Worm (Caenorhabditis elegans) whole organism, L4 larva: ENCODE measurements around the gene moa-1.

Experiments used
- F26F4.8 ChIP-seq: fragments of 200-800 bp; sonication (Bioruptor generic); conservative IDR thresholded peaks from 2 replicates; pipeline ENCODE4 v1.3.6; 2022; ENCODE audit warnings: missing genetic modification characterization, missing compliant biosample characterization
- F37D6.2 ChIP-seq: sonication (generic microtip); optimal IDR thresholded peaks from 2 replicates; lab custom pipeline; 2016; ENCODE audit warnings: mild to moderate bottlenecking, missing genetic modification characterization, missing compliant biosample characterization
- F49E8.2 ChIP-seq: sonication (generic microtip); optimal IDR thresholded peaks from 2 replicates; lab custom pipeline; 2016; ENCODE audit warnings: missing compliant biosample characterization, mild to moderate bottlenecking, missing genetic modification characterization, borderline replicate concordance
- R02D3.7 ChIP-seq: fragments of 150-350 bp; sonication (generic microtip); optimal IDR thresholded peaks from 3 replicates; lab custom pipeline; 2014; ENCODE audit warnings: missing biosample characterization, missing genetic modification characterization
- T20F7.1 ChIP-seq: fragments of 200-800 bp; sonication (Bioruptor generic); optimal IDR thresholded peaks from 2 replicates; lab custom pipeline; 2018; ENCODE audit warnings: mild to moderate bottlenecking, missing genetic modification characterization, missing compliant biosample characterization
- Y105C5A.15 ChIP-seq: fragments of 200-800 bp; sonication (Bioruptor generic); IDR thresholded peaks from 2 replicates; pipeline ENCODE4 v1.3.6; 2022; ENCODE audit warnings: missing genetic modification characterization, missing compliant biosample characterization
- Y48G9A.11 ChIP-seq: fragments of 200-800 bp; sonication (Bioruptor generic); IDR thresholded peaks from 2 replicates; pipeline ENCODE4 v1.3.6; 2022; ENCODE audit warnings: missing genetic modification reagents, missing genetic modification characterization, missing compliant biosample characterization
- ZK337.2 ChIP-seq: fragments of 200-800 bp; sonication (Bioruptor generic); IDR thresholded peaks from 2 replicates; pipeline ENCODE4 v1.3.6; 2022; ENCODE audit warnings: missing genetic modification reagents, missing genetic modification characterization, missing compliant biosample characterization
- ZK546.5 ChIP-seq, 2 experiments: sonication (generic microtip); optimal IDR thresholded peaks; 2 replicates each; lab custom pipeline; 2017; ENCODE audit warnings: missing biosample characterization in 2 of 2, missing genetic modification characterization in 2 of 2
- aha-1 ChIP-seq: fragments of 150-350 bp; peaks from one replicate; lab custom pipeline; 2014; ENCODE audit warnings: missing biosample characterization, missing genetic modification characterization
- ama-1 ChIP-seq: fragments of 150-350 bp; optimal IDR thresholded peaks from 2 replicates; lab custom pipeline; 2014; ENCODE audit warnings: inconsistent platforms, mixed read lengths
- ceh-28 ChIP-seq: fragments of 150-350 bp; optimal IDR thresholded peaks from 2 replicates; lab custom pipeline; 2014; ENCODE audit warnings: missing biosample characterization, missing genetic modification reagents, missing genetic modification characterization
- ceh-32 ChIP-seq: sonication (generic microtip); optimal IDR thresholded peaks from 2 replicates; lab custom pipeline; 2016; ENCODE audit warnings: mild to moderate bottlenecking, missing genetic modification characterization, missing compliant biosample characterization; ENCODE audit not compliant: poor library complexity
- ceh-44 ChIP-seq: fragments of 200-800 bp; sonication (Bioruptor generic); IDR thresholded peaks from 2 replicates; pipeline ENCODE4 v1.3.6; 2022; ENCODE audit warnings: missing genetic modification reagents, missing genetic modification characterization, missing compliant biosample characterization
- ceh-82 ChIP-seq: sonication (generic microtip); optimal IDR thresholded peaks from 2 replicates; lab custom pipeline; 2017; ENCODE audit warnings: missing biosample characterization, missing genetic modification characterization
- cey-2 ChIP-seq: sonication (generic microtip); optimal IDR thresholded peaks from 3 replicates; lab custom pipeline; 2017; ENCODE audit warnings: missing genetic modification characterization, mild to moderate bottlenecking, missing compliant biosample characterization, antibody characterized with exemption, borderline replicate concordance; ENCODE audit not compliant: insufficient read depth
- ctbp-1 ChIP-seq: fragments of 200-800 bp; sonication (Bioruptor generic); IDR thresholded peaks from 2 replicates; pipeline ENCODE4 v1.3.6; 2022; ENCODE audit warnings: missing genetic modification reagents, missing genetic modification characterization, missing compliant biosample characterization
- daf-12 ChIP-seq: fragments of 150-350 bp; optimal IDR thresholded peaks from 2 replicates; lab custom pipeline; 2014; ENCODE audit warnings: missing biosample characterization, missing genetic modification reagents, missing genetic modification characterization
- daf-16 ChIP-seq, 3 experiments: sonication (generic microtip); optimal IDR thresholded peaks; 2 replicates each; lab custom pipeline; 2016 to 2017; ENCODE audit warnings: missing genetic modification characterization in 3 of 3, missing genetic modification reagents in 3 of 3, mild to moderate bottlenecking in 2 of 3, missing compliant biosample characterization in 2 of 3, missing biosample characterization in 1 of 3, moderate library complexity in 1 of 3
- dmd-8 ChIP-seq: fragments of 200-800 bp; sonication (Bioruptor generic); IDR thresholded peaks from 2 replicates; pipeline ENCODE4 v1.3.6; 2022; ENCODE audit warnings: missing genetic modification characterization, missing compliant biosample characterization
- dpl-1 ChIP-seq: fragments of 150-350 bp; optimal IDR thresholded peaks from 2 replicates; lab custom pipeline; 2014; ENCODE audit warnings: missing biosample characterization, missing genetic modification reagents, missing genetic modification characterization
- egl-43 ChIP-seq: fragments of 200-800 bp; sonication (Bioruptor generic); IDR thresholded peaks from 2 replicates; pipeline ENCODE4 v1.3.6; 2022; ENCODE audit warnings: missing genetic modification reagents, missing genetic modification characterization, missing compliant biosample characterization
- gei-8 ChIP-seq: fragments of 200-800 bp; sonication (Bioruptor generic); optimal IDR thresholded peaks from 2 replicates; lab custom pipeline; 2018; ENCODE audit warnings: mild to moderate bottlenecking, missing genetic modification characterization, missing compliant biosample characterization
- hlh-30 ChIP-seq: sonication (generic microtip); optimal IDR thresholded peaks from 2 replicates; lab custom pipeline; 2017; ENCODE audit warnings: antibody characterized with exemption, mild to moderate bottlenecking, missing genetic modification characterization, missing compliant biosample characterization; ENCODE audit not compliant: insufficient read depth
- hmg-1.1 ChIP-seq: fragments of 200-800 bp; sonication (Bioruptor generic); IDR thresholded peaks from 2 replicates; pipeline ENCODE4 v1.3.6; 2022; ENCODE audit warnings: missing genetic modification reagents, missing genetic modification characterization, missing compliant biosample characterization
- jun-1 ChIP-seq: fragments of 150-350 bp; optimal IDR thresholded peaks from 2 replicates; lab custom pipeline; 2014; ENCODE audit warnings: missing biosample characterization, missing genetic modification reagents, missing genetic modification characterization
- lim-7 ChIP-seq: fragments of 200-800 bp; sonication (Bioruptor generic); IDR thresholded peaks from 2 replicates; pipeline ENCODE4 v1.3.6; 2022; ENCODE audit warnings: missing genetic modification characterization, missing compliant biosample characterization
- lin-1 ChIP-seq: fragments of 200-800 bp; sonication (Bioruptor generic); IDR thresholded peaks from 2 replicates; pipeline ENCODE4 v1.3.6; 2022; ENCODE audit warnings: missing genetic modification reagents, missing genetic modification characterization, missing compliant biosample characterization
- lin-38 ChIP-seq: fragments of 200-800 bp; sonication (Bioruptor generic); IDR thresholded peaks from 2 replicates; pipeline ENCODE4 v1.3.6; 2022; ENCODE audit warnings: missing genetic modification reagents, missing genetic modification characterization, missing compliant biosample characterization
- lin-39 ChIP-seq: fragments of 150-350 bp; optimal IDR thresholded peaks from 2 replicates; lab custom pipeline; 2014; ENCODE audit warnings: missing biosample characterization, missing genetic modification reagents, missing genetic modification characterization
- madf-5 ChIP-seq, 2 experiments: fragments of 200-800 bp; sonication (Bioruptor generic); IDR thresholded peaks; 2 replicates each; pipeline ENCODE4 v1.3.6; 2022; ENCODE audit warnings: missing compliant biosample characterization in 2 of 2, missing genetic modification characterization in 2 of 2
- madf-9 ChIP-seq: fragments of 200-800 bp; sonication (Bioruptor generic); conservative IDR thresholded peaks from 2 replicates; pipeline ENCODE4 v1.3.6; 2022; ENCODE audit warnings: missing genetic modification reagents, missing genetic modification characterization, missing compliant biosample characterization
- mdl-1 ChIP-seq, 2 experiments: fragments of 150-350 bp in 1 of 2; sonication (generic microtip) in 1 of 2; optimal IDR thresholded peaks; 2 replicates each; lab custom pipeline; 2014 to 2017; ENCODE audit warnings: missing biosample characterization in 2 of 2, missing genetic modification characterization in 2 of 2
- mdt-29 ChIP-seq: fragments of 200-800 bp; sonication (Bioruptor generic); IDR thresholded peaks from 2 replicates; pipeline ENCODE4 v1.3.6; 2022; ENCODE audit warnings: missing genetic modification reagents, missing genetic modification characterization, missing compliant biosample characterization
- mep-1 ChIP-seq: fragments of 150-350 bp; sonication (generic microtip); optimal IDR thresholded peaks from 3 replicates; lab custom pipeline; 2014; ENCODE audit warnings: missing biosample characterization, missing genetic modification characterization
- mes-2 ChIP-seq: sonication (generic microtip); optimal IDR thresholded peaks from 2 replicates; lab custom pipeline; 2016; ENCODE audit warnings: missing genotype, mild to moderate bottlenecking, missing genetic modification characterization, missing compliant biosample characterization; ENCODE audit not compliant: poor library complexity, severe bottlenecking
- mxl-2 ChIP-seq: fragments of 200-800 bp; sonication (Bioruptor generic); conservative IDR thresholded peaks from 2 replicates; pipeline ENCODE4 v1.3.6; 2022; ENCODE audit warnings: missing genetic modification reagents, missing genetic modification characterization, missing compliant biosample characterization
- nhr-11 ChIP-seq: fragments of 150-350 bp; optimal IDR thresholded peaks from 2 replicates; lab custom pipeline; 2014; ENCODE audit warnings: missing biosample characterization, missing genetic modification characterization
- nhr-111 ChIP-seq: fragments of 200-800 bp; sonication (Bioruptor generic); optimal IDR thresholded peaks from 2 replicates; lab custom pipeline; 2018; ENCODE audit warnings: mild to moderate bottlenecking, missing genetic modification characterization, missing compliant biosample characterization
- nhr-28 ChIP-seq: fragments of 150-350 bp; optimal IDR thresholded peaks from 2 replicates; lab custom pipeline; 2014; ENCODE audit warnings: missing biosample characterization, missing genetic modification characterization
- nhr-41 ChIP-seq: fragments of 200-800 bp; sonication (Bioruptor generic); IDR thresholded peaks from 2 replicates; pipeline ENCODE4 v1.3.6; 2022; ENCODE audit warnings: missing genetic modification reagents, missing genetic modification characterization, missing compliant biosample characterization
- nhr-76 ChIP-seq: fragments of 150-350 bp; optimal IDR thresholded peaks from 2 replicates; lab custom pipeline; 2014; ENCODE audit warnings: missing biosample characterization, missing genetic modification characterization
- rbr-2 ChIP-seq: sonication (generic microtip); optimal IDR thresholded peaks from 2 replicates; lab custom pipeline; 2016; ENCODE audit warnings: missing genotype, missing genetic modification characterization, missing compliant biosample characterization
- sdz-12 ChIP-seq: fragments of 200-800 bp; sonication (Bioruptor generic); optimal IDR thresholded peaks from 2 replicates; lab custom pipeline; 2018; ENCODE audit warnings: mild to moderate bottlenecking, missing genetic modification characterization, missing compliant biosample characterization
- set-16 ChIP-seq: fragments of 200-800 bp; sonication (Bioruptor generic); IDR thresholded peaks from 2 replicates; pipeline ENCODE4 v1.3.6; 2022; ENCODE audit warnings: missing genetic modification reagents, missing genetic modification characterization, missing compliant biosample characterization
- tag-97 ChIP-seq: fragments of 200-800 bp; sonication (Bioruptor generic); IDR thresholded peaks from 2 replicates; pipeline ENCODE4 v1.3.6; 2022; ENCODE audit warnings: missing genetic modification characterization, missing compliant biosample characterization
- unc-130 ChIP-seq: sonication (generic microtip); optimal IDR thresholded peaks from 2 replicates; lab custom pipeline; 2016; ENCODE audit warnings: missing genetic modification reagents, missing genetic modification characterization, missing compliant biosample characterization
- zfp-2 ChIP-seq: sonication (generic microtip); optimal IDR thresholded peaks from 2 replicates; lab custom pipeline; 2016; ENCODE audit warnings: mild to moderate bottlenecking, missing genetic modification characterization, missing compliant biosample characterization
- zip-11 ChIP-seq: fragments of 200-800 bp; sonication (Bioruptor generic); IDR thresholded peaks from 2 replicates; pipeline ENCODE4 v1.3.6; 2022; ENCODE audit warnings: missing genetic modification characterization, missing compliant biosample characterization
- zip-2 ChIP-seq: fragments of 150-350 bp; optimal IDR thresholded peaks from 2 replicates; lab custom pipeline; 2014; ENCODE audit warnings: missing biosample characterization, missing genetic modification characterization
- ztf-7 ChIP-seq: fragments of 150-350 bp; optimal IDR thresholded peaks from 2 replicates; lab custom pipeline; 2014; ENCODE audit warnings: missing biosample characterization, missing genetic modification characterization

The moa-1 gene

ce11 chrIII:1951388-1951787 is 18.3 kb downstream of the moa-1 start, which contains the start of gene F53A3.7 (continued):
- no peak for TF ChIP-seq mdt-29
- TF ChIP-seq nhr-28, result no peak
- peak; percentile 81 for TF ChIP-seq aha-1
- TF ChIP-seq lin-39, result no peak
- TF ChIP-seq zip-11 (GFP tag; lab: Robert Waterston, UW), result no peak
- TF ChIP-seq cey-2, result no peak
- no peak for TF ChIP-seq zip-2 (tag; lab: Kevin White, UChicago)
- no peak for TF ChIP-seq hlh-30 (tag; lab: Kevin White, UChicago)
- peak; percentile 60 for TF ChIP-seq nhr-111 (GFP tag; lab: Kevin White, UChicago)
- no peak for TF ChIP-seq nhr-76 (tag; lab: Kevin White, UChicago)
- peak; percentile 67 for TF ChIP-seq lin-38 (GFP tag; lab: Robert Waterston, UW)
- TF ChIP-seq jun-1 (tag; lab: Kevin White, UChicago), result no peak
- TF ChIP-seq F49E8.2 (tag; lab: Kevin White, UChicago), result peak; percentile 30
- 0 out of 2 replicates have a peak, but pooled peaks have one; percentile 11 for TF ChIP-seq nhr-41 (GFP tag; lab: Robert Waterston, UW)
- no peak for TF ChIP-seq ZK546.5 (tag; optimal IDR thresholded peaks at IDR 0.05; lab: Kevin White, UChicago)
- no peak for TF ChIP-seq daf-12 (tag; lab: Kevin White, UChicago)
- TF ChIP-seq ceh-82 (tag; lab: Kevin White, UChicago), result no peak
- TF ChIP-seq sdz-12, result peak; percentile 63
- TF ChIP-seq ctbp-1 (GFP tag; lab: Robert Waterston, UW), result no peak
- TF ChIP-seq ztf-7 (tag; lab: Kevin White, UChicago), result no peak
- TF ChIP-seq dpl-1 (GFP tag; lab: Kevin White, UChicago), result no peak
- peak; percentile 6 for TF ChIP-seq mes-2 (tag; lab: Kevin White, UChicago)
- TF ChIP-seq ceh-32, result no peak
- peak; percentile 74 for TF ChIP-seq Y48G9A.11 (GFP tag; lab: Robert Waterston, UW)
- TF ChIP-seq ZK337.2, result no peak
- TF ChIP-seq T20F7.1 (GFP tag; lab: Kevin White, UChicago), result peak; percentile 58
- no peak for TF ChIP-seq R02D3.7 (tag; lab: Kevin White, UChicago)
- peak in 1 of 2 experiments; percentile 45; a peak in 1 of 4 replicates for TF ChIP-seq madf-5 (GFP tag; IDR thresholded peaks at IDR 0.05; lab: Robert Waterston, UW)
- TF ChIP-seq set-16 (GFP tag; lab: Robert Waterston, UW), result no peak
- no peak for TF ChIP-seq mdl-1 (tag; optimal IDR thresholded peaks at IDR 0.05; lab: Kevin White, UChicago)
- TF ChIP-seq lim-7 (GFP tag; lab: Robert Waterston, UW), result no peak
- no peak for TF ChIP-seq F37D6.2 (tag; lab: Kevin White, UChicago)
- TF ChIP-seq egl-43 (GFP tag; lab: Robert Waterston, UW), result no peak
- peak; percentile 19 for TF ChIP-seq mep-1 (tag; lab: Kevin White, UChicago)
- no peak for TF ChIP-seq nhr-11 (tag; lab: Kevin White, UChicago)
- peak; percentile 42 for TF ChIP-seq unc-130
- peak; percentile 64 for TF ChIP-seq ama-1 (lab: Kevin White, UChicago)
- TF ChIP-seq rbr-2 (tag; lab: Kevin White, UChicago), result peak; percentile 9
- no peak for TF ChIP-seq ceh-28
- no peak for TF ChIP-seq zfp-2 (tag; lab: Kevin White, UChicago)
- TF ChIP-seq hmg-1.1 (GFP tag; lab: Robert Waterston, UW), result no peak
- TF ChIP-seq daf-16 (GFP tag; optimal IDR thresholded peaks at IDR 0.05; lab: Kevin White, UChicago), result no peak
- TF ChIP-seq daf-16 (tag; optimal IDR thresholded peaks at IDR 0.05; lab: Kevin White, UChicago), result peak; percentile 38
- TF ChIP-seq lin-1 (GFP tag; lab: Robert Waterston, UW), result 0 out of 2 replicates have a peak, but pooled peaks have one; percentile 7
- TF ChIP-seq F26F4.8 (GFP tag; lab: Robert Waterston, UW), result no peak
- TF ChIP-seq madf-9 (GFP tag; lab: Robert Waterston, UW), result no peak
- no peak for TF ChIP-seq gei-8 (GFP tag; lab: Kevin White, UChicago)
- TF ChIP-seq mxl-2 (GFP tag; lab: Robert Waterston, UW), result no peak
- TF ChIP-seq Y105C5A.15 (GFP tag; lab: Robert Waterston, UW), result peak; percentile 67; the same call in 1 of the 2 replicates
- TF ChIP-seq ceh-44 (GFP tag; lab: Robert Waterston, UW), result no peak
- no peak for TF ChIP-seq dmd-8 (GFP tag; lab: Robert Waterston, UW)
- no peak for TF ChIP-seq tag-97 (GFP tag; lab: Robert Waterston, UW)
